Fruit fly (Drosophila melanogaster) ovary, adult (tissue): Measurements from ENCODE around the gene nudC.

Source experiments
- CG17801 ChIP-seq: fragments of 200-800 bp; optimal IDR thresholded peaks from 2 replicates; lab custom pipeline; 2019; ENCODE audit warnings: missing biosample characterization, mild to moderate bottlenecking, missing genetic modification characterization, moderate library complexity; ENCODE audit not compliant: partially characterized antibody

Gene nudC

dm6 chr3L:16804627-16805026, at the start of gene nudC:
nudC (plus strand) TSS chr3L:16804994.
- no peak for TF ChIP-seq CG17801 (GFP tag; lab: Kevin White, UChicago)

dm6 chr3L:16755189-16755588, 49.6 kb upstream of the nudC start, which contains the start of gene CG42852:
CG42852 (plus strand) TSS chr3L:16755489.
- no peak for TF ChIP-seq CG17801 (GFP tag; lab: Kevin White, UChicago)

dm6 chr3L:16758504-16759109, 46.2 kb upstream of the nudC start:
- no peak for TF ChIP-seq CG17801 (GFP tag; lab: Kevin White, UChicago)

- TF ChIP-seq CG17801 (GFP tag; lab: Kevin White, UChicago): no peak
Measured at dm6 chr3L:16759483-16759882, 45.3 kb upstream of the nudC start.

dm6 chr3L:16760274-16760673, 44.5 kb upstream of the nudC start:
- TF ChIP-seq CG17801 (GFP tag; lab: Kevin White, UChicago): no peak

- no peak for TF ChIP-seq CG17801 (GFP tag; lab: Kevin White, UChicago)
Measured at dm6 chr3L:16762203-16762997, 42.4 kb upstream of the nudC start.

dm6 chr3L:16765647-16766628, 38.9 kb upstream of the nudC start, which contains the start of gene Nrt:
Nrt (plus strand) TSS chr3L:16766072.
- TF ChIP-seq CG17801 (GFP tag; lab: Kevin White, UChicago): peak; percentile 77

dm6 chr3L:16766901-16767300, 37.9 kb upstream of the nudC start:
- TF ChIP-seq CG17801 (GFP tag; lab: Kevin White, UChicago): no peak

- no peak for TF ChIP-seq CG17801 (GFP tag; lab: Kevin White, UChicago)
Measured at dm6 chr3L:16768001-16768652, 36.7 kb upstream of the nudC start.

- TF ChIP-seq CG17801 (GFP tag; lab: Kevin White, UChicago): no peak
Measured at dm6 chr3L:16769866-16770265, 34.9 kb upstream of the nudC start.

dm6 chr3L:16772755-16773523, 31.9 kb upstream of the nudC start:
- TF ChIP-seq CG17801 (GFP tag; lab: Kevin White, UChicago): no peak

- TF ChIP-seq CG17801 (GFP tag; lab: Kevin White, UChicago): no peak
Measured at dm6 chr3L:16779704-16780173, 25.1 kb upstream of the nudC start, which contains the start of the genes mus302 and CG9705. mus302 (minus strand) TSS chr3L:16779736. CG9705 (plus strand) TSS chr3L:16780100.

dm6 chr3L:16780317-16780716, 24.5 kb upstream of the nudC start:
- no peak for TF ChIP-seq CG17801 (GFP tag; lab: Kevin White, UChicago)
